Worm (Caenorhabditis elegans): ENCODE measurements around the gene eak-4.
A peak's percentile ranks its signal among the peaks of the same experiment; 100 is the strongest.

eak-4 gene

ce11 chrIV:12567176-12567892 lies 42.0 kb upstream of the eak-4 start, which contains the start of the genes hsb-1 and let-99 (continued):
- no peak for TF ChIP-seq dve-1 (tag; optimal IDR thresholded peaks at IDR 0.05; ENCODE audit: insufficient read depth)
- no peak for TF ChIP-seq F44E2.7 (GFP tag; IDR thresholded peaks at IDR 0.05)
- no peak for TF ChIP-seq daf-8 (GFP tag; IDR thresholded peaks at IDR 0.05)
- TF ChIP-seq nhr-11 (tag; optimal IDR thresholded peaks at IDR 0.05): no peak
- no peak for TF ChIP-seq pha-4 (GFP tag; IDR thresholded peaks at IDR 0.05)
- TF ChIP-seq pha-4 (tag; optimal IDR thresholded peaks at IDR 0.05): peak; percentile 19
- TF ChIP-seq cey-2 (tag; optimal IDR thresholded peaks at IDR 0.05; ENCODE audit: borderline replicate concordance, insufficient read depth): no peak
- no peak for TF ChIP-seq nhr-48 (tag; optimal IDR thresholded peaks at IDR 0.05)

ce11 chrIV:12565933-12566540 lies 40.7 kb upstream of the eak-4 start, which contains the start of gene eak-7:
Gene eak-7 (minus strand): TSS chrIV:12565983.
- no peak for TF ChIP-seq dmd-9 (GFP tag; IDR thresholded peaks at IDR 0.05)
- TF ChIP-seq hlh-30 (tag; optimal IDR thresholded peaks at IDR 0.05; ENCODE audit: insufficient read depth): peak; percentile 19

ce11 chrIV:12560568-12560967 lies 35.3 kb upstream of the eak-4 start, which contains the start of gene snb-7:
Gene snb-7 (plus strand): TSS chrIV:12560868.
- no peak for TF ChIP-seq attf-4 (tag; optimal IDR thresholded peaks at IDR 0.05)
- TF ChIP-seq Y5F2A.4 (GFP tag; optimal IDR thresholded peaks at IDR 0.05): no peak
- no peak for TF ChIP-seq daf-16 (GFP tag; optimal IDR thresholded peaks at IDR 0.05)
- TF ChIP-seq daf-16 (tag; optimal IDR thresholded peaks at IDR 0.05): no peak
- TF ChIP-seq snpc-4 (tag; optimal IDR thresholded peaks at IDR 0.05): no peak

ce11 chrIV:12558925-12559450 lies 33.7 kb upstream of the eak-4 start, which contains the start of the genes ZK795.2 and ZK795.3:
Gene ZK795.2 (minus strand): TSS chrIV:12558975.
Gene ZK795.3 (plus strand): TSS chrIV:12559365.
- TF ChIP-seq attf-4 (tag; optimal IDR thresholded peaks at IDR 0.05): no peak
- TF ChIP-seq nhr-102 (tag; optimal IDR thresholded peaks at IDR 0.05): peak; percentile 19
- peak; percentile 32 for TF ChIP-seq rbr-2 (tag; optimal IDR thresholded peaks at IDR 0.05)
- TF ChIP-seq ztf-7 (tag; optimal IDR thresholded peaks at IDR 0.05): peak; percentile 29
- TF ChIP-seq fkh-10 (GFP tag; optimal IDR thresholded peaks at IDR 0.05): peak; percentile 47
- TF ChIP-seq zfp-3 (GFP tag; conservative IDR thresholded peaks at IDR 0.05): no peak
- no peak for TF ChIP-seq ZK546.5 (tag; optimal IDR thresholded peaks at IDR 0.05)
- peak; percentile 78 for TF ChIP-seq mes-2 (tag; optimal IDR thresholded peaks at IDR 0.05; ENCODE audit: poor library complexity, severe bottlenecking)
- no peak for TF ChIP-seq skn-1 (tag; optimal IDR thresholded peaks at IDR 0.05)
- TF ChIP-seq nhr-6 (tag; optimal IDR thresholded peaks at IDR 0.05): peak; percentile 71
- TF ChIP-seq mxl-2 (GFP tag; conservative IDR thresholded peaks at IDR 0.05): no peak
- no peak for TF ChIP-seq nhr-10 (tag; optimal IDR thresholded peaks at IDR 0.05)
- no peak for TF ChIP-seq jun-1 (tag; optimal IDR thresholded peaks at IDR 0.05)
- peak; percentile 49 for TF ChIP-seq hlh-30 (tag; optimal IDR thresholded peaks at IDR 0.05; ENCODE audit: insufficient read depth)
- TF ChIP-seq dve-1 (tag; optimal IDR thresholded peaks at IDR 0.05; ENCODE audit: insufficient read depth): peak; percentile 41
- no peak for TF ChIP-seq dmd-6 (GFP tag; IDR thresholded peaks at IDR 0.05)
- TF ChIP-seq ztf-11 (tag; optimal IDR thresholded peaks at IDR 0.05): no peak
- TF ChIP-seq lsy-2 (tag; optimal IDR thresholded peaks at IDR 0.05): peak in 1 of 2 experiments; percentile 83
- peak; percentile 0 for TF ChIP-seq nhr-28 (tag; optimal IDR thresholded peaks at IDR 0.05)
- TF ChIP-seq pha-4 (GFP tag; IDR thresholded peaks at IDR 0.05): no peak; the same call in 1 of the 2 replicates
- peak; percentile 11 for TF ChIP-seq pha-4 (tag; optimal IDR thresholded peaks at IDR 0.05)
- TF ChIP-seq D1046.2 (GFP tag; IDR thresholded peaks at IDR 0.05): no peak
- TF ChIP-seq lin-1 (GFP tag; IDR thresholded peaks at IDR 0.05): no peak
- TF ChIP-seq hmg-1.1 (GFP tag; IDR thresholded peaks at IDR 0.05): 0 out of 2 replicates have a peak, but pooled peaks have one; percentile 17
- peak; percentile 48 for TF ChIP-seq mep-1 (tag; optimal IDR thresholded peaks at IDR 0.05)
- TF ChIP-seq nhr-76 (tag; optimal IDR thresholded peaks at IDR 0.05): no peak
- TF ChIP-seq spr-1 (tag; optimal IDR thresholded peaks at IDR 0.05): no peak
- peak; percentile 98 for TF ChIP-seq dpl-1 (GFP tag; optimal IDR thresholded peaks at IDR 0.05)
- no peak for TF ChIP-seq daf-12 (tag; optimal IDR thresholded peaks at IDR 0.05)
- TF ChIP-seq mdt-29 (GFP tag; IDR thresholded peaks at IDR 0.05): no peak
- TF ChIP-seq lin-38 (GFP tag; IDR thresholded peaks at IDR 0.05): peak; percentile 64
